Worm (Caenorhabditis elegans) whole organism, late embryonic: ENCODE results near the gene pmt-1.

ENCODE experiments used
- C08G9.2 ChIP-seq: sonication (generic microtip); optimal IDR thresholded peaks from 2 replicates; lab custom pipeline; 2016; ENCODE audit warnings: mild to moderate bottlenecking, missing genetic modification characterization, moderate library complexity, missing compliant biosample characterization
- C38D4.7 ChIP-seq: fragments of 200-800 bp; sonication (Bioruptor generic); optimal IDR thresholded peaks from 2 replicates; lab custom pipeline; 2018; ENCODE audit warnings: mild to moderate bottlenecking, missing genetic modification characterization, moderate library complexity, missing compliant biosample characterization
- K02D7.2 ChIP-seq: sonication (generic microtip); optimal IDR thresholded peaks from 2 replicates; lab custom pipeline; 2017; ENCODE audit warnings: mild to moderate bottlenecking, missing genetic modification characterization, missing compliant biosample characterization
- Y22D7AL.16 ChIP-seq: sonication (generic microtip); optimal IDR thresholded peaks from 2 replicates; lab custom pipeline; 2016; ENCODE audit warnings: missing genetic modification characterization, missing compliant biosample characterization
- ceh-18 ChIP-seq: sonication (generic microtip); optimal IDR thresholded peaks from 2 replicates; lab custom pipeline; 2016; ENCODE audit warnings: missing genetic modification characterization, missing compliant biosample characterization
- ceh-19 ChIP-seq: fragments of 200-800 bp; sonication (Bioruptor generic); optimal IDR thresholded peaks from 2 replicates; lab custom pipeline; 2018; ENCODE audit warnings: mild to moderate bottlenecking, missing genetic modification characterization, missing compliant biosample characterization
- ceh-22 ChIP-seq: sonication (generic microtip); optimal IDR thresholded peaks from 2 replicates; lab custom pipeline; 2017; ENCODE audit warnings: missing biosample characterization, missing genetic modification characterization
- ceh-24 ChIP-seq: sonication (generic microtip); optimal IDR thresholded peaks from 2 replicates; lab custom pipeline; 2016; ENCODE audit warnings: mild to moderate bottlenecking, missing genetic modification characterization, missing compliant biosample characterization
- ceh-30 ChIP-seq: fragments of 150-350 bp; optimal IDR thresholded peaks from 2 replicates; lab custom pipeline; 2014; ENCODE audit warnings: missing biosample characterization, missing genetic modification characterization
- ceh-31 ChIP-seq: sonication (generic microtip); optimal IDR thresholded peaks from 2 replicates; lab custom pipeline; 2016; ENCODE audit warnings: missing genetic modification characterization, missing compliant biosample characterization
- ceh-45 ChIP-seq: fragments of 200-800 bp; sonication (Bioruptor generic); IDR thresholded peaks from 2 replicates; pipeline ENCODE4 v1.3.6; 2022; ENCODE audit warnings: missing genetic modification reagents, missing genetic modification characterization, missing compliant biosample characterization
- ceh-6 ChIP-seq: fragments of 200-800 bp; sonication (Bioruptor generic); optimal IDR thresholded peaks from 2 replicates; lab custom pipeline; 2018; ENCODE audit warnings: mild to moderate bottlenecking, missing genetic modification characterization, missing compliant biosample characterization
- che-1 ChIP-seq: sonication (generic microtip); optimal IDR thresholded peaks from 2 replicates; lab custom pipeline; 2016; ENCODE audit warnings: mild to moderate bottlenecking, missing genetic modification characterization, missing compliant biosample characterization
- dmd-4 ChIP-seq: sonication (generic microtip); optimal IDR thresholded peaks from 2 replicates; lab custom pipeline; 2016; ENCODE audit warnings: borderline replicate concordance, missing genetic modification characterization, missing compliant biosample characterization
- dve-1 ChIP-seq: sonication (generic microtip); optimal IDR thresholded peaks from 2 replicates; lab custom pipeline; 2017; ENCODE audit warnings: antibody characterized with exemption, mild to moderate bottlenecking, missing genetic modification characterization, missing compliant biosample characterization
- elt-2 ChIP-seq: sonication (generic microtip); optimal IDR thresholded peaks from 2 replicates; lab custom pipeline; 2016; ENCODE audit warnings: missing genetic modification reagents, missing genetic modification characterization, missing compliant biosample characterization
- ets-4 ChIP-seq: sonication (generic microtip); optimal IDR thresholded peaks from 2 replicates; lab custom pipeline; 2016; ENCODE audit warnings: missing genetic modification characterization, missing compliant biosample characterization
- fkh-10 ChIP-seq: fragments of 150-350 bp; optimal IDR thresholded peaks from 2 replicates; lab custom pipeline; 2014; ENCODE audit warnings: missing biosample characterization, missing genetic modification reagents, missing genetic modification characterization
- fkh-6 ChIP-seq: sonication (generic microtip); optimal IDR thresholded peaks from 2 replicates; lab custom pipeline; 2016; ENCODE audit warnings: missing genetic modification characterization, missing compliant biosample characterization
- hlh-15 ChIP-seq: sonication (generic microtip); optimal IDR thresholded peaks from 2 replicates; lab custom pipeline; 2016; ENCODE audit warnings: missing genetic modification characterization, missing compliant biosample characterization
- hlh-30 ChIP-seq: sonication (generic microtip); optimal IDR thresholded peaks from 2 replicates; lab custom pipeline; 2017; ENCODE audit warnings: antibody characterized with exemption, missing genetic modification characterization, missing compliant biosample characterization; ENCODE audit not compliant: insufficient read depth
- hlh-6 ChIP-seq: sonication (generic microtip); optimal IDR thresholded peaks from 2 replicates; lab custom pipeline; 2016; ENCODE audit warnings: missing genotype, missing genetic modification characterization, missing compliant biosample characterization
- hlh-8 ChIP-seq: sonication (generic microtip); optimal IDR thresholded peaks from 2 replicates; lab custom pipeline; 2016; ENCODE audit warnings: missing genotype, missing genetic modification characterization, missing compliant biosample characterization
- madf-2 ChIP-seq: sonication (generic microtip); optimal IDR thresholded peaks from 2 replicates; lab custom pipeline; 2017; ENCODE audit warnings: missing genetic modification characterization, missing compliant biosample characterization
- mec-3 ChIP-seq: sonication (generic microtip); optimal IDR thresholded peaks from 2 replicates; lab custom pipeline; 2016; ENCODE audit warnings: borderline replicate concordance, missing genetic modification characterization, missing compliant biosample characterization
- nfya-1 ChIP-seq: sonication (generic microtip); optimal IDR thresholded peaks from 2 replicates; lab custom pipeline; 2017; ENCODE audit warnings: missing genetic modification characterization, mild to moderate bottlenecking, missing compliant biosample characterization, antibody characterized with exemption, moderate library complexity
- nhr-11 ChIP-seq: fragments of 150-350 bp; optimal IDR thresholded peaks from 2 replicates; lab custom pipeline; 2014; ENCODE audit warnings: missing biosample characterization, missing genetic modification characterization
- odd-2 ChIP-seq: sonication (generic microtip); optimal IDR thresholded peaks from 2 replicates; lab custom pipeline; 2017; ENCODE audit warnings: antibody characterized with exemption, mild to moderate bottlenecking, missing genetic modification characterization, missing compliant biosample characterization
- pha-2 ChIP-seq: sonication (generic microtip); optimal IDR thresholded peaks from 2 replicates; lab custom pipeline; 2017; ENCODE audit warnings: mild to moderate bottlenecking, missing genetic modification characterization, missing compliant biosample characterization
- pha-4 ChIP-seq: fragments of 150-350 bp; optimal IDR thresholded peaks from 2 replicates; lab custom pipeline; 2018; ENCODE audit warnings: missing biosample characterization, missing genetic modification reagents, missing genetic modification characterization
- pros-1 ChIP-seq: fragments of 150-350 bp; optimal IDR thresholded peaks from 2 replicates; lab custom pipeline; 2014; ENCODE audit warnings: missing biosample characterization, missing genetic modification reagents, missing genetic modification characterization
- rnt-1 ChIP-seq: sonication (generic microtip); optimal IDR thresholded peaks from 2 replicates; lab custom pipeline; 2016; ENCODE audit warnings: missing genetic modification characterization, missing compliant biosample characterization
- sdc-2 ChIP-seq: sonication (generic microtip); optimal IDR thresholded peaks from 2 replicates; lab custom pipeline; 2016; ENCODE audit warnings: missing genotype, missing genetic modification characterization, missing compliant biosample characterization
- syd-9 ChIP-seq: sonication (generic microtip); optimal IDR thresholded peaks from 2 replicates; lab custom pipeline; 2016; ENCODE audit warnings: mild to moderate bottlenecking, missing genetic modification characterization, moderate library complexity, missing compliant biosample characterization
- tbx-2 ChIP-seq: sonication (generic microtip); optimal IDR thresholded peaks from 2 replicates; lab custom pipeline; 2016; ENCODE audit warnings: missing genetic modification characterization, missing compliant biosample characterization
- tbx-7 ChIP-seq: sonication (generic microtip); optimal IDR thresholded peaks from 2 replicates; lab custom pipeline; 2016; ENCODE audit warnings: missing genotype, missing genetic modification characterization, missing compliant biosample characterization
- unc-42 ChIP-seq: sonication (generic microtip); optimal IDR thresholded peaks from 2 replicates; lab custom pipeline; 2016; ENCODE audit warnings: missing genotype, missing genetic modification characterization, missing compliant biosample characterization
- unc-55 ChIP-seq: sonication (generic microtip); optimal IDR thresholded peaks from 2 replicates; lab custom pipeline; 2017; ENCODE audit warnings: missing biosample characterization, missing genetic modification reagents, missing genetic modification characterization

pmt-1 gene

ce11 chrII:5289142-5289541 is 6.8 kb upstream of the pmt-1 start, which contains the start of gene ZK622.5:
ZK622.5 (plus strand) TSS chrII:5289442.
- no peak for TF ChIP-seq mec-3 (tag; lab: Kevin White, UChicago)
- no peak for TF ChIP-seq rnt-1 (tag; lab: Kevin White, UChicago)
- TF ChIP-seq Y22D7AL.16 (tag; lab: Kevin White, UChicago), result no peak
- TF ChIP-seq hlh-15, result no peak
- TF ChIP-seq ceh-31 (tag; lab: Kevin White, UChicago), result no peak
- TF ChIP-seq C38D4.7 (GFP tag; lab: Kevin White, UChicago), result no peak
- TF ChIP-seq dve-1 (tag; lab: Kevin White, UChicago), result no peak
- no peak for TF ChIP-seq pha-4
- no peak for TF ChIP-seq unc-42 (tag; lab: Kevin White, UChicago)
- no peak for TF ChIP-seq ceh-22 (tag; lab: Kevin White, UChicago)
- no peak for TF ChIP-seq pha-2 (tag; lab: Kevin White, UChicago)
- TF ChIP-seq che-1 (tag; lab: Kevin White, UChicago), result no peak
- TF ChIP-seq ceh-45 (GFP tag; lab: Robert Waterston, UW), result no peak
- TF ChIP-seq unc-55, result no peak
- no peak for TF ChIP-seq nfya-1 (tag; lab: Kevin White, UChicago)
- TF ChIP-seq fkh-10 (GFP tag; lab: Kevin White, UChicago), result no peak
- no peak for TF ChIP-seq elt-2 (tag; lab: Kevin White, UChicago)
- TF ChIP-seq C08G9.2 (tag; lab: Kevin White, UChicago), result no peak
- TF ChIP-seq ceh-24, result no peak
- TF ChIP-seq fkh-6 (tag; lab: Kevin White, UChicago), result no peak
- TF ChIP-seq, all 69 proteins: peak for 0

- TF ChIP-seq hlh-8 (tag; lab: Kevin White, UChicago) (no peak), K02D7.2 (tag; lab: Kevin White, UChicago) (no peak), mec-3 (tag; lab: Kevin White, UChicago) (no peak), ceh-18 (tag; lab: Kevin White, UChicago) (no peak), fkh-6 (tag; lab: Kevin White, UChicago) (no peak), pros-1 (tag; lab: Kevin White, UChicago) (no peak), ceh-30 (tag; lab: Kevin White, UChicago) (no peak), Y22D7AL.16 (tag; lab: Kevin White, UChicago) (no peak), C08G9.2 (tag; lab: Kevin White, UChicago) (no peak), hlh-15 (no peak), hlh-30 (tag; lab: Kevin White, UChicago) (no peak), odd-2 (tag; lab: Kevin White, UChicago) (no peak), tbx-7 (tag; lab: Kevin White, UChicago) (no peak), sdc-2 (tag; lab: Kevin White, UChicago) (no peak)
Observed at ce11 chrII:5285029-5285428, 2.7 kb upstream of the pmt-1 start, which contains the start of gene gur-5. gur-5 (plus strand) TSS chrII:5285329.

- TF ChIP-seq unc-55 (no peak), fkh-6 (tag; lab: Kevin White, UChicago) (no peak), ceh-45 (GFP tag; lab: Robert Waterston, UW) (no peak), madf-2 (no peak), ceh-31 (tag; lab: Kevin White, UChicago) (no peak), ceh-6 (no peak), dmd-4 (no peak), hlh-6 (tag; lab: Kevin White, UChicago) (no peak), tbx-2 (tag; lab: Kevin White, UChicago) (no peak), nhr-11 (tag; lab: Kevin White, UChicago) (no peak), syd-9 (tag; lab: Kevin White, UChicago) (no peak), elt-2 (tag; lab: Kevin White, UChicago) (no peak), unc-42 (tag; lab: Kevin White, UChicago) (no peak), ets-4 (tag; lab: Kevin White, UChicago) (no peak), ceh-19 (no peak)
- TF ChIP-seq, all 69 proteins: peak for 0
Observed at ce11 chrII:5282740-5283281, 488 bp upstream of the pmt-1 start.
